Fruit fly (Drosophila melanogaster) whole organism, wandering third instar larva: Measurements from ENCODE around the gene CG34171.

Experiments
- Abd-B ChIP-seq: fragments of >200 bp; optimal IDR thresholded peaks from 2 replicates; lab custom pipeline; 2017; ENCODE audit warnings: missing biosample characterization, missing genetic modification characterization
- CG32264 ChIP-seq: fragments of 200-800 bp; sonication (Bioruptor generic); optimal IDR thresholded peaks from 2 replicates; lab custom pipeline; 2016; ENCODE audit warnings: missing biosample characterization, missing genetic modification characterization
- CG9705 ChIP-seq: fragments of 200-800 bp; sonication (Bioruptor generic); optimal IDR thresholded peaks from 2 replicates; lab custom pipeline; 2018; ENCODE audit warnings: missing biosample characterization, mild to moderate bottlenecking, missing genetic modification characterization
- CrebA ChIP-seq: fragments of 200-800 bp; sonication (Bioruptor generic); optimal IDR thresholded peaks from 2 replicates; lab custom pipeline; 2016; ENCODE audit warnings: missing biosample characterization, mild to moderate bottlenecking, missing genetic modification characterization, borderline replicate concordance
- Dfd ChIP-seq: fragments of >200 bp; optimal IDR thresholded peaks from 2 replicates; lab custom pipeline; 2017; ENCODE audit warnings: missing biosample characterization, missing genetic modification characterization
- Dif ChIP-seq: fragments of 200-275, 200-300 bp; sonication (Bioruptor generic); optimal IDR thresholded peaks from 2 replicates; lab custom pipeline; 2018; ENCODE audit warnings: missing biosample characterization, missing genetic modification characterization; ENCODE audit not compliant: partially characterized antibody
- GATAd ChIP-seq: sonication (Bioruptor generic); optimal IDR thresholded peaks from 2 replicates; lab custom pipeline; 2016; ENCODE audit warnings: missing biosample characterization, missing genetic modification characterization
- HLH106 ChIP-seq: fragments of 200-800 bp; optimal IDR thresholded peaks from 3 replicates; lab custom pipeline; 2019; ENCODE audit warnings: missing biosample characterization, mild to moderate bottlenecking, missing genetic modification characterization, moderate library complexity
- Hnf4 ChIP-seq: fragments of 200-800 bp; sonication (Bioruptor generic); optimal IDR thresholded peaks from 2 replicates; lab custom pipeline; 2016; ENCODE audit warnings: missing biosample characterization, mild to moderate bottlenecking, missing genetic modification characterization
- Hr78 ChIP-seq: fragments of >200 bp; optimal IDR thresholded peaks from 2 replicates; lab custom pipeline; 2017; ENCODE audit warnings: missing biosample characterization, missing genetic modification characterization
- Hr83 ChIP-seq: fragments of 200-300 bp; sonication (Bioruptor generic); optimal IDR thresholded peaks from 2 replicates; lab custom pipeline; 2016; ENCODE audit warnings: missing biosample characterization, mild to moderate bottlenecking, missing genetic modification characterization, moderate library complexity; ENCODE audit not compliant: poor library complexity, severe bottlenecking
- Jra ChIP-seq: sonication (Bioruptor generic); optimal IDR thresholded peaks from 2 replicates; lab custom pipeline; 2016; ENCODE audit warnings: missing biosample characterization, missing genetic modification characterization
- Mio ChIP-seq: sonication (Bioruptor generic); optimal IDR thresholded peaks from 2 replicates; lab custom pipeline; 2016; ENCODE audit warnings: missing biosample characterization, missing genetic modification characterization
- Myc ChIP-seq: fragments of >200 bp; optimal IDR thresholded peaks from 2 replicates; lab custom pipeline; 2017
- N ChIP-seq: fragments of >200 bp; optimal IDR thresholded peaks from 2 replicates; lab custom pipeline; 2018; ENCODE audit warnings: missing biosample characterization, missing external identifiers, missing genetic modification characterization
- OdsH ChIP-seq: fragments of 200-800 bp; sonication (Bioruptor generic); optimal IDR thresholded peaks from 2 replicates; lab custom pipeline; 2016; ENCODE audit warnings: missing biosample characterization, mild to moderate bottlenecking, missing genetic modification characterization
- Rel ChIP-seq, 2 experiments: fragments of 200-800 bp; sonication (Bioruptor generic) in 1 of 2; optimal IDR thresholded peaks; 2 replicates in 1 of 2; 3 replicates in 1 of 2; lab custom pipeline; 2016 to 2019; ENCODE audit warnings: mild to moderate bottlenecking in 2 of 2, missing biosample characterization in 2 of 2, missing genetic modification characterization in 2 of 2, moderate library complexity in 1 of 2
- Sp1 ChIP-seq: fragments of 200-800 bp; sonication (Bioruptor generic); optimal IDR thresholded peaks from 3 replicates; lab custom pipeline; 2019; ENCODE audit warnings: missing biosample characterization, mild to moderate bottlenecking, missing genetic modification characterization, moderate library complexity
- Vsx2 ChIP-seq: fragments of 200-300, 225-300 bp; sonication (Bioruptor generic); optimal IDR thresholded peaks from 2 replicates; lab custom pipeline; 2018; ENCODE audit warnings: missing biosample characterization, missing genetic modification characterization; ENCODE audit not compliant: partially characterized antibody
- br ChIP-seq: fragments of 200-800 bp; sonication (Bioruptor generic); optimal IDR thresholded peaks from 2 replicates; lab custom pipeline; 2016; ENCODE audit warnings: missing biosample characterization, missing genetic modification characterization
- brk ChIP-seq: fragments of 200-800 bp; sonication (Bioruptor generic); optimal IDR thresholded peaks from 2 replicates; lab custom pipeline; 2016; ENCODE audit warnings: missing biosample characterization, mild to moderate bottlenecking, missing genetic modification characterization
- dl ChIP-seq, 2 experiments: fragments of 175-275, 200-275 bp in 1 of 2; fragments of 200-275 bp in 1 of 2; sonication (Bioruptor generic); optimal IDR thresholded peaks; lab custom pipeline; 2018; ENCODE audit warnings: mild to moderate bottlenecking in 2 of 2, missing biosample characterization in 2 of 2, missing genetic modification characterization in 2 of 2, moderate library complexity in 2 of 2; ENCODE audit not compliant: partially characterized antibody in 2 of 2, insufficient read depth in 1 of 2
- dmrt93B ChIP-seq: fragments of 200-800 bp; sonication (Bioruptor generic); optimal IDR thresholded peaks from 2 replicates; lab custom pipeline; 2018; ENCODE audit warnings: missing biosample characterization, mild to moderate bottlenecking, missing genetic modification characterization
- dsf ChIP-seq: sonication (Bioruptor generic); optimal IDR thresholded peaks from 2 replicates; lab custom pipeline; 2016; ENCODE audit warnings: missing biosample characterization, missing genetic modification characterization, borderline replicate concordance
- ey ChIP-seq: fragments of 200-800 bp; sonication (Bioruptor generic); optimal IDR thresholded peaks from 2 replicates; lab custom pipeline; 2016; ENCODE audit warnings: missing biosample characterization, missing genetic modification characterization
- foxo ChIP-seq, 2 experiments: fragments of 200-800 bp; sonication (Bioruptor generic); optimal IDR thresholded peaks; 2 replicates in 1 of 2; 3 replicates in 1 of 2; lab custom pipeline; 2016 to 2017; ENCODE audit warnings: missing biosample characterization in 2 of 2, missing genetic modification characterization in 2 of 2
- fru ChIP-seq: fragments of 200-800 bp; sonication (Bioruptor generic); optimal IDR thresholded peaks from 3 replicates; lab custom pipeline; 2016; ENCODE audit warnings: missing biosample characterization, mild to moderate bottlenecking, missing genetic modification characterization
- h ChIP-seq: fragments of 200-800 bp; sonication (Bioruptor generic); optimal IDR thresholded peaks from 3 replicates; lab custom pipeline; 2016; ENCODE audit warnings: missing biosample characterization, mild to moderate bottlenecking, missing genetic modification characterization
- jim ChIP-seq: fragments of 175-275, 200-325 bp; sonication (Bioruptor generic); optimal IDR thresholded peaks from 2 replicates; lab custom pipeline; 2016; ENCODE audit warnings: missing biosample characterization, mild to moderate bottlenecking, missing genetic modification characterization
- lola ChIP-seq: fragments of >200 bp; optimal IDR thresholded peaks from 2 replicates; lab custom pipeline; 2017; ENCODE audit warnings: missing biosample characterization, missing genetic modification characterization
- pan ChIP-seq: fragments of >200 bp; optimal IDR thresholded peaks from 2 replicates; lab custom pipeline; 2017
- psq ChIP-seq: fragments of 200-800 bp; sonication (Bioruptor generic); optimal IDR thresholded peaks from 3 replicates; lab custom pipeline; 2017; ENCODE audit warnings: missing biosample characterization, mild to moderate bottlenecking, missing genetic modification characterization, moderate library complexity
- rgr ChIP-seq: fragments of 200-800 bp; sonication (Bioruptor generic); optimal IDR thresholded peaks from 3 replicates; lab custom pipeline; 2016; ENCODE audit warnings: missing biosample characterization, mild to moderate bottlenecking, missing genetic modification characterization
- sage ChIP-seq: fragments of 200-800 bp; sonication (Bioruptor generic); optimal IDR thresholded peaks from 2 replicates; lab custom pipeline; 2016; ENCODE audit warnings: missing biosample characterization, mild to moderate bottlenecking, missing genetic modification characterization
- sv ChIP-seq: fragments of 200-800 bp; sonication (Bioruptor generic); optimal IDR thresholded peaks from 3 replicates; lab custom pipeline; 2016; ENCODE audit warnings: missing biosample characterization, missing genetic modification characterization
- tai ChIP-seq: sonication (Bioruptor generic); optimal IDR thresholded peaks from 2 replicates; lab custom pipeline; 2016; ENCODE audit warnings: missing biosample characterization, missing genetic modification characterization
- usp ChIP-seq: fragments of >200 bp; optimal IDR thresholded peaks from 2 replicates; lab custom pipeline; 2017; ENCODE audit warnings: missing biosample characterization, missing genetic modification characterization
- woc ChIP-seq: sonication (Bioruptor generic); optimal IDR thresholded peaks from 2 replicates; lab custom pipeline; 2016; ENCODE audit warnings: missing biosample characterization, mild to moderate bottlenecking, missing genetic modification characterization

The CG34171 gene

DNA sequence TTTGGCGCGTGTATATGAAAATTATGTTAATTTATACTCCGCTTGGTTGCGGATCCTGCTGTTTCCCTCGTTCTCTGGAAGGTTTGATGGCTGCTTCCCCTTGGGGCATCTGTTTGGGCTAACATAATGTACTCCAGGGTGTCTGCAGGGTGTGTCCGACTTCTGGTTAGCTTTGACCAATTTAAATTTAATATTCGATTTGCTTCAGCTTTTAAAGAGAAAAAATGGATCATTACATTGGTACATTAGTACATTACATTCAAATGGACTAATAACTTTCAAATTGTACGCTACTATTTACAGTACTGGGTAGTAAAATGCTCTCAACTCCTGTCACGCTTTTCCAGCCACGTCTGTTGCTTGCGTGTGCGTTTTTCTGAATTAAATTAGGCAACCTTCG is 1.3 kb upstream of the CG34171 start:
- peak; percentile 48 for TF ChIP-seq psq
- no peak for TF ChIP-seq Dfd (GFP tag; lab: Kevin White, UChicago)
- TF ChIP-seq sage (GFP tag; lab: Kevin White, UChicago): no peak
- peak in 1 of 2 experiments; percentile 58 for TF ChIP-seq foxo (GFP tag; optimal IDR thresholded peaks at IDR 0.05; lab: Kevin White, UChicago)
- no peak for TF ChIP-seq CG32264 (GFP tag; lab: Kevin White, UChicago)
- no peak for TF ChIP-seq Hnf4 (GFP tag; lab: Kevin White, UChicago)
- peak; percentile 56 for TF ChIP-seq HLH106
- no peak for TF ChIP-seq usp (GFP tag; lab: Kevin White, UChicago)
- TF ChIP-seq dl (GFP tag; optimal IDR thresholded peaks at IDR 0.05; lab: Kevin White, UChicago; ENCODE audit: insufficient read depth in 1 of 2, partially characterized antibody in 2 of 2): no peak
- peak; percentile 22 for TF ChIP-seq dmrt93B (GFP tag; lab: Kevin White, UChicago)
- TF ChIP-seq Hr83 (GFP tag; lab: Kevin White, UChicago): no peak
- TF ChIP-seq woc (GFP tag; lab: Kevin White, UChicago): peak; percentile 57
- no peak for TF ChIP-seq tai (GFP tag; lab: Kevin White, UChicago)
- no peak for TF ChIP-seq lola (GFP tag; lab: Kevin White, UChicago)
- no peak for TF ChIP-seq Rel (GFP tag; optimal IDR thresholded peaks at IDR 0.05; lab: Kevin White, UChicago)
- no peak for TF ChIP-seq Rel (tag; optimal IDR thresholded peaks at IDR 0.05; lab: Kevin White, UChicago)
- peak; percentile 46 for TF ChIP-seq rgr
- TF ChIP-seq Dif (GFP tag; lab: Kevin White, UChicago): no peak
- no peak for TF ChIP-seq jim (GFP tag; lab: Kevin White, UChicago)
- no peak for TF ChIP-seq Hr78 (GFP tag; lab: Kevin White, UChicago)
- no peak for TF ChIP-seq GATAd (GFP tag; lab: Kevin White, UChicago)
- no peak for TF ChIP-seq Jra (GFP tag; lab: Kevin White, UChicago)
- peak; percentile 49 for TF ChIP-seq ey (GFP tag; lab: Kevin White, UChicago)
- TF ChIP-seq Mio (GFP tag; lab: Kevin White, UChicago): no peak
- TF ChIP-seq fru: peak; percentile 58
- TF ChIP-seq Sp1 (GFP tag; lab: Kevin White, UChicago): peak; percentile 20
- no peak for TF ChIP-seq pan (lab: Kevin White, UChicago)
- TF ChIP-seq OdsH (GFP tag; lab: Kevin White, UChicago): peak; percentile 51
- no peak for TF ChIP-seq Myc (lab: Kevin White, UChicago)
- TF ChIP-seq Abd-B (GFP tag; lab: Kevin White, UChicago): no peak
- peak; percentile 38 for TF ChIP-seq br (GFP tag; lab: Kevin White, UChicago)
- TF ChIP-seq dsf (GFP tag; lab: Kevin White, UChicago): no peak
- TF ChIP-seq brk (GFP tag; lab: Kevin White, UChicago): no peak
- no peak for TF ChIP-seq sv
- no peak for TF ChIP-seq Vsx2 (GFP tag; lab: Kevin White, UChicago)
- TF ChIP-seq CrebA: no peak
- no peak for TF ChIP-seq CG9705 (GFP tag; lab: Kevin White, UChicago)
- TF ChIP-seq N (GFP tag; lab: Kevin White, UChicago): no peak
- peak; percentile 45 for TF ChIP-seq h (GFP tag; lab: Kevin White, UChicago)

DNA sequence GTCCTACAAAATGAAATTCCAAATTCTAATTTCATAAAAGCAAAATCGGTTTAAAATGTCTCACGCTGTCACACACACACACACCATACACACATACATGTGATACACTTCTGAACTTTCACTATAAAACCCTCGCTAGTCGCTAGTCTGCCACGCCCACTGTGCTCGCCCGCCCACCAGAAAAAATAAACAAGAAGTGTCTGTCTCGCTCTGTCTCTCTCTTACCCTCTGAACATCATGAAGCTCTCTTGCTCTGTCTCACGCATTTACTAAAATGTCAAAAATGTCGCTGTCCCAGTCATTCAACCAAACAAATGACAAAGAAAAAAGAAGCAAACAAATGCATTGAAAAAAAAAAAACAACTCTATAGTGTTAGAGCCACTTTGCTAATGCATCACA is 9.4 kb downstream of the CG34171 start:
- no peak for TF ChIP-seq sage (GFP tag; lab: Kevin White, UChicago)
- TF ChIP-seq Rel (GFP tag; optimal IDR thresholded peaks at IDR 0.05; lab: Kevin White, UChicago): no peak
- TF ChIP-seq Rel (tag; optimal IDR thresholded peaks at IDR 0.05; lab: Kevin White, UChicago): no peak
- no peak for TF ChIP-seq Myc (lab: Kevin White, UChicago)
- no peak for TF ChIP-seq OdsH (GFP tag; lab: Kevin White, UChicago)
- TF ChIP-seq CrebA: no peak
- TF ChIP-seq Hnf4 (GFP tag; lab: Kevin White, UChicago): no peak
- no peak for TF ChIP-seq dmrt93B (GFP tag; lab: Kevin White, UChicago)
- no peak for TF ChIP-seq woc (GFP tag; lab: Kevin White, UChicago)
- TF ChIP-seq Dfd (GFP tag; lab: Kevin White, UChicago): no peak
- TF ChIP-seq Hr83 (GFP tag; lab: Kevin White, UChicago): no peak
- TF ChIP-seq Abd-B (GFP tag; lab: Kevin White, UChicago): no peak
- no peak for TF ChIP-seq rgr
- TF ChIP-seq Mio (GFP tag; lab: Kevin White, UChicago): no peak
